Worm (Caenorhabditis elegans): Measurements from ENCODE around the gene nlp-34.

ce11 chrV:4022309-4022708 lies 43.4 kb upstream of the nlp-34 start, which contains the start of gene cyp-35A3:
- no peak for TF ChIP-seq dao-5 (tag; optimal IDR thresholded peaks at IDR 0.05)
- no peak for TF ChIP-seq him-1 (tag; optimal IDR thresholded peaks at IDR 0.05)
